Worm (Caenorhabditis elegans): ENCODE measurements around the gene ZK899.2.

The ZK899.2 gene

ce11 chrX:9456579-9456978 is 4.8 kb upstream of the ZK899.2 start:
- no peak for TF ChIP-seq mab-5 (tag; optimal IDR thresholded peaks at IDR 0.05)
- TF ChIP-seq elt-3 (tag; optimal IDR thresholded peaks at IDR 0.05), result no peak
- no peak for TF ChIP-seq unc-39 (tag; optimal IDR thresholded peaks at IDR 0.05)
- no peak for TF ChIP-seq nhr-2 (tag; optimal IDR thresholded peaks at IDR 0.05)
- TF ChIP-seq sptf-1 (tag; optimal IDR thresholded peaks at IDR 0.05), result no peak
- no peak for TF ChIP-seq sem-2 (GFP tag; optimal IDR thresholded peaks at IDR 0.05)
- no peak for TF ChIP-seq ham-2 (GFP tag; optimal IDR thresholded peaks at IDR 0.05)
- no peak for TF ChIP-seq elt-1 (tag; optimal IDR thresholded peaks at IDR 0.05; ENCODE audit: borderline replicate concordance, insufficient read depth)
- TF ChIP-seq M03D4.4 (tag; optimal IDR thresholded peaks at IDR 0.05), result no peak
- TF ChIP-seq ces-1 (GFP tag; optimal IDR thresholded peaks at IDR 0.05), result no peak
- TF ChIP-seq snpc-4 (tag; optimal IDR thresholded peaks at IDR 0.05), result no peak
- TF ChIP-seq pha-4 (tag; optimal IDR thresholded peaks at IDR 0.05), result no peak

- TF ChIP-seq tbx-8 (GFP tag; optimal IDR thresholded peaks at IDR 0.05) (no peak), nhr-2 (tag; optimal IDR thresholded peaks at IDR 0.05) (no peak)
Observed at ce11 chrX:9452483-9453198, 847 bp upstream of the ZK899.2 start, which contains the start of gene ZK899.3. Gene ZK899.3, plus strand, starts transcription at chrX:9453148.

ce11 chrX:9449330-9449729 is 2.5 kb downstream of the ZK899.2 start, which contains the start of gene ZK899.7:
Gene ZK899.7, minus strand, starts transcription at chrX:9449430.
- no peak for TF ChIP-seq cnd-1 (tag; optimal IDR thresholded peaks at IDR 0.05)

DNA sequence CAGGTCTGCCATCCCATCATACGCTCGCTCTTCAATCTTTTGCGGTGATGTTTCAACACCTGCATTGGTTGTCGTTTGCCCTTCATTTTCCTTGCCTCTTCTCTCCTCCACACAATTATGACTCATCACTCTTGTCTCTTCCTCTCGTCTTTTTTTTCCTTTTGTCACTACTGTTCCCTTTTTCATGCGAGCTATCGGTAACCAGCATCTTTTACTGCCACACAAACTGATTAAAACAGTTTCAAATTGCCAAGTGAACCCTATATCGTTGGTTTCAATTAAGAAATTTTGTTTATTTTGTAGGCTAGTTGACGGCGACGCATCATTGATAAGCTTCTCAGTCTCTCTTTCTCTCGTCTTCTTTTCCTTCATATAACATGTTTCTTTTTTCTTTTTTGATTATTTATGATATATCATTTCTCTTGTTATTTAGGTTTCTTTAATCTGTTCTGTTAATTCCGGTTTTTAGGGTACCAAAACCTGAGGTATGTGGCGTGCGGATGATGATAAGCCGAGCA is 5.6 kb downstream of the ZK899.2 start, which contains the start of gene ZK899.1:
TSS of gene ZK899.1 (plus strand) at position 468 of the 518 bp plus-strand sequence.
- no peak for TF ChIP-seq nhr-12 (tag; optimal IDR thresholded peaks at IDR 0.05)
- no peak for TF ChIP-seq nhr-76 (tag; optimal IDR thresholded peaks at IDR 0.05)
- TF ChIP-seq drap-1 (GFP tag; optimal IDR thresholded peaks at IDR 0.05), result no peak
- TF ChIP-seq ceh-43 (GFP tag; optimal IDR thresholded peaks at IDR 0.05), result no peak
- no peak for TF ChIP-seq pha-4 (tag; optimal IDR thresholded peaks at IDR 0.05)
- no peak for TF ChIP-seq lin-13 (tag; optimal IDR thresholded peaks at IDR 0.05)
- no peak for TF ChIP-seq elt-3 (tag; optimal IDR thresholded peaks at IDR 0.05)
- no peak for TF ChIP-seq ceh-39 (tag; optimal IDR thresholded peaks at IDR 0.05)
- TF ChIP-seq flh-1 (GFP tag; optimal IDR thresholded peaks at IDR 0.05), result no peak

ce11 chrX:9443871-9444270 is 7.9 kb downstream of the ZK899.2 start:
- TF ChIP-seq ces-1 (GFP tag; optimal IDR thresholded peaks at IDR 0.05) (peak; percentile 40), ceh-39 (tag; optimal IDR thresholded peaks at IDR 0.05) (no peak), elt-3 (tag; optimal IDR thresholded peaks at IDR 0.05) (no peak), lin-32 (GFP tag; optimal IDR thresholded peaks at IDR 0.05) (no peak), ztf-11 (tag; optimal IDR thresholded peaks at IDR 0.05) (no peak)

- TF ChIP-seq elt-1 (tag; optimal IDR thresholded peaks at IDR 0.05; ENCODE audit: borderline replicate concordance, insufficient read depth), result no peak
- TF ChIP-seq snpc-4 (tag; optimal IDR thresholded peaks at IDR 0.05), result no peak
- no peak for TF ChIP-seq unc-62 (GFP tag; optimal IDR thresholded peaks at IDR 0.05)
- TF ChIP-seq mab-5 (tag; optimal IDR thresholded peaks at IDR 0.05), result no peak
- no peak for TF ChIP-seq nhr-237 (tag; optimal IDR thresholded peaks at IDR 0.05)
- no peak for TF ChIP-seq nhr-76 (tag; optimal IDR thresholded peaks at IDR 0.05)
- TF ChIP-seq hlh-1 (tag; optimal IDR thresholded peaks at IDR 0.05), result no peak
- TF ChIP-seq elt-3 (tag; optimal IDR thresholded peaks at IDR 0.05), result no peak
- TF ChIP-seq lin-13 (tag; optimal IDR thresholded peaks at IDR 0.05), result peak; percentile 3
- no peak for TF ChIP-seq nhr-2 (tag; optimal IDR thresholded peaks at IDR 0.05)
- TF ChIP-seq sptf-1 (tag; optimal IDR thresholded peaks at IDR 0.05), result peak; percentile 47
- no peak for TF ChIP-seq bed-3 (GFP tag; optimal IDR thresholded peaks at IDR 0.05)
- TF ChIP-seq sem-2 (GFP tag; optimal IDR thresholded peaks at IDR 0.05), result no peak
- TF ChIP-seq ham-2 (GFP tag; optimal IDR thresholded peaks at IDR 0.05), result no peak
- TF ChIP-seq ztf-11 (tag; optimal IDR thresholded peaks at IDR 0.05), result no peak
- peak; percentile 15 for TF ChIP-seq lsy-2 (tag; optimal IDR thresholded peaks at IDR 0.05)
- TF ChIP-seq ceh-83 (GFP tag; optimal IDR thresholded peaks at IDR 0.05), result no peak
- no peak for TF ChIP-seq M03D4.4 (tag; optimal IDR thresholded peaks at IDR 0.05)
- TF ChIP-seq unc-39 (tag; optimal IDR thresholded peaks at IDR 0.05), result no peak
- peak; percentile 65 for TF ChIP-seq pha-4 (tag; optimal IDR thresholded peaks at IDR 0.05)
- peak; percentile 52 for TF ChIP-seq drap-1 (GFP tag; optimal IDR thresholded peaks at IDR 0.05)
- TF ChIP-seq lin-32 (GFP tag; optimal IDR thresholded peaks at IDR 0.05), result no peak
- peak; percentile 20 for TF ChIP-seq mls-2 (tag; optimal IDR thresholded peaks at IDR 0.05)
- peak; percentile 55 for TF ChIP-seq zip-8 (tag; optimal IDR thresholded peaks at IDR 0.05)
- no peak for TF ChIP-seq cnd-1 (tag; optimal IDR thresholded peaks at IDR 0.05)
- TF ChIP-seq tbx-8 (GFP tag; optimal IDR thresholded peaks at IDR 0.05), result no peak
- TF ChIP-seq ceh-39 (tag; optimal IDR thresholded peaks at IDR 0.05), result no peak
- TF ChIP-seq flh-1 (GFP tag; optimal IDR thresholded peaks at IDR 0.05), result no peak
- TF ChIP-seq nhr-12 (tag; optimal IDR thresholded peaks at IDR 0.05), result no peak
- no peak for TF ChIP-seq blmp-1 (tag; optimal IDR thresholded peaks at IDR 0.05)
- no peak for TF ChIP-seq ceh-43 (GFP tag; optimal IDR thresholded peaks at IDR 0.05)
- no peak for TF ChIP-seq unc-120 (tag; optimal IDR thresholded peaks at IDR 0.05; ENCODE audit: poor library complexity, severe bottlenecking)
- no peak for TF ChIP-seq nhr-28 (tag; optimal IDR thresholded peaks at IDR 0.05)
- TF ChIP-seq ces-1 (GFP tag; optimal IDR thresholded peaks at IDR 0.05), result peak; percentile 38
- peak; percentile 80 for TF ChIP-seq mep-1 (tag; optimal IDR thresholded peaks at IDR 0.05)
Observed at ce11 chrX:9441512-9441911, 10.3 kb downstream of the ZK899.2 start, which contains the start of gene memb-1. Gene memb-1, minus strand, starts transcription at chrX:9441571.
